Worm (Caenorhabditis elegans) whole organism, L2 larva: ENCODE measurements around the gene Y51H4A.5.

ENCODE experiments used
- C34F6.9 ChIP-seq: fragments of 150-350 bp; optimal IDR thresholded peaks from 2 replicates; lab custom pipeline; 2014; ENCODE audit warnings: missing biosample characterization, missing genetic modification characterization
- F13H6.1 ChIP-seq: sonication (generic microtip); optimal IDR thresholded peaks from 2 replicates; lab custom pipeline; 2016; ENCODE audit warnings: missing genetic modification characterization, missing compliant biosample characterization
- R02D3.7 ChIP-seq: fragments of 150-350 bp; optimal IDR thresholded peaks from 2 replicates; lab custom pipeline; 2014; ENCODE audit warnings: missing biosample characterization, missing genetic modification characterization
- Y55F3AM.14 ChIP-seq: fragments of 200-800 bp; sonication (Bioruptor generic); optimal IDR thresholded peaks from 2 replicates; lab custom pipeline; 2018; ENCODE audit warnings: mild to moderate bottlenecking, missing genetic modification characterization, missing compliant biosample characterization
- ZK546.5 ChIP-seq: sonication (generic microtip); optimal IDR thresholded peaks from 2 replicates; lab custom pipeline; 2017; ENCODE audit warnings: missing biosample characterization, missing genetic modification characterization
- alr-1 ChIP-seq: fragments of 150-350 bp; optimal IDR thresholded peaks from 2 replicates; lab custom pipeline; 2014; ENCODE audit warnings: missing biosample characterization, missing genetic modification characterization
- aly-2 ChIP-seq: fragments of 150-350 bp; optimal IDR thresholded peaks from 2 replicates; lab custom pipeline; 2014; ENCODE audit warnings: missing biosample characterization, missing genetic modification characterization
- ceh-16 ChIP-seq: fragments of 150-350 bp; optimal IDR thresholded peaks from 2 replicates; lab custom pipeline; 2014; ENCODE audit warnings: missing biosample characterization, missing genetic modification characterization
- ceh-82 ChIP-seq: fragments of 150-350 bp; optimal IDR thresholded peaks from 2 replicates; lab custom pipeline; 2014; ENCODE audit warnings: missing biosample characterization, missing genetic modification characterization
- crh-2 ChIP-seq: sonication (generic microtip); optimal IDR thresholded peaks from 2 replicates; lab custom pipeline; 2017; ENCODE audit warnings: missing biosample characterization, missing genetic modification characterization
- dmd-4 ChIP-seq: sonication (generic microtip); optimal IDR thresholded peaks from 2 replicates; lab custom pipeline; 2017; ENCODE audit warnings: missing biosample characterization, missing genetic modification characterization
- egl-27 ChIP-seq: sonication (generic microtip); optimal IDR thresholded peaks from 3 replicates; lab custom pipeline; 2017; ENCODE audit warnings: missing biosample characterization, missing genetic modification reagents, missing genetic modification characterization
- elt-3 ChIP-seq: sonication (generic microtip); optimal IDR thresholded peaks from 2 replicates; lab custom pipeline; 2017; ENCODE audit warnings: missing biosample characterization, missing genetic modification characterization
- fos-1 ChIP-seq: fragments of 150-350 bp; optimal IDR thresholded peaks from 2 replicates; lab custom pipeline; 2014; ENCODE audit warnings: missing biosample characterization, missing genetic modification characterization
- gmeb-1 ChIP-seq: fragments of 150-350 bp; optimal IDR thresholded peaks from 2 replicates; lab custom pipeline; 2014; ENCODE audit warnings: missing biosample characterization, missing genetic modification characterization
- lin-11 ChIP-seq: fragments of 150-350 bp; sonication (generic microtip); optimal IDR thresholded peaks from 2 replicates; lab custom pipeline; 2014; ENCODE audit warnings: missing biosample characterization, missing genetic modification characterization, inconsistent platforms, mixed read lengths
- lin-13 ChIP-seq: fragments of 150-350 bp; optimal IDR thresholded peaks from 2 replicates; lab custom pipeline; 2014; ENCODE audit warnings: missing biosample characterization, missing genetic modification reagents, missing genetic modification characterization
- lin-39 ChIP-seq: fragments of 150-350 bp; optimal IDR thresholded peaks from 2 replicates; lab custom pipeline; 2014; ENCODE audit warnings: missing biosample characterization, missing genetic modification reagents, missing genetic modification characterization
- lsy-2 ChIP-seq, 2 experiments: fragments of 150-350 bp in 1 of 2; sonication (generic microtip) in 1 of 2; optimal IDR thresholded peaks; 2 replicates each; lab custom pipeline; 2014 to 2017; ENCODE audit warnings: missing biosample characterization in 2 of 2, missing genetic modification characterization in 2 of 2
- mab-5 ChIP-seq: fragments of 150-350 bp; optimal IDR thresholded peaks from 2 replicates; lab custom pipeline; 2014; ENCODE audit warnings: missing biosample characterization, missing genetic modification characterization
- mbf-1 ChIP-seq: sonication (generic microtip); optimal IDR thresholded peaks from 2 replicates; lab custom pipeline; 2017; ENCODE audit warnings: missing biosample characterization, missing genetic modification characterization
- mdl-1 ChIP-seq, 2 experiments: fragments of 150-350 bp in 1 of 2; sonication (generic microtip) in 1 of 2; optimal IDR thresholded peaks; 2 replicates each; lab custom pipeline; 2017; ENCODE audit warnings: missing biosample characterization in 2 of 2, missing genetic modification characterization in 2 of 2
- nhr-10 ChIP-seq: sonication (generic microtip); optimal IDR thresholded peaks from 2 replicates; lab custom pipeline; 2017; ENCODE audit warnings: missing biosample characterization, missing genetic modification characterization
- nhr-12 ChIP-seq: fragments of 150-350 bp; optimal IDR thresholded peaks from 2 replicates; lab custom pipeline; 2014; ENCODE audit warnings: missing biosample characterization, missing genetic modification characterization
- nhr-129 ChIP-seq: fragments of 150-350 bp; optimal IDR thresholded peaks from 2 replicates; lab custom pipeline; 2014; ENCODE audit warnings: missing biosample characterization, missing genetic modification characterization
- nhr-21 ChIP-seq: fragments of 150-350 bp; optimal IDR thresholded peaks from 2 replicates; lab custom pipeline; 2014; ENCODE audit warnings: missing biosample characterization, missing genetic modification characterization
- nhr-77 ChIP-seq: fragments of 150-350 bp; optimal IDR thresholded peaks from 2 replicates; lab custom pipeline; 2014; ENCODE audit warnings: missing biosample characterization, missing genetic modification characterization
- peb-1 ChIP-seq: fragments of 150-350 bp; optimal IDR thresholded peaks from 2 replicates; lab custom pipeline; 2014; ENCODE audit warnings: missing biosample characterization, missing genetic modification characterization
- sem-4 ChIP-seq: fragments of 150-350 bp; optimal IDR thresholded peaks from 2 replicates; lab custom pipeline; 2014; ENCODE audit warnings: missing biosample characterization, missing genetic modification reagents, missing genetic modification characterization
- sma-3 ChIP-seq: sonication (generic microtip); optimal IDR thresholded peaks from 2 replicates; lab custom pipeline; 2016; ENCODE audit warnings: missing genetic modification reagents, missing genetic modification characterization, missing compliant biosample characterization
- sma-9 ChIP-seq, 2 experiments: fragments of 150-350 bp in 1 of 2; sonication (generic microtip) in 1 of 2; optimal IDR thresholded peaks; 2 replicates each; lab custom pipeline; 2014 to 2016; ENCODE audit warnings: missing genetic modification characterization in 2 of 2, mild to moderate bottlenecking in 1 of 2, missing biosample characterization in 1 of 2, missing compliant biosample characterization in 1 of 2, missing genetic modification reagents in 1 of 2, moderate library complexity in 1 of 2
- unc-39 ChIP-seq: fragments of 150-350 bp; optimal IDR thresholded peaks from 2 replicates; lab custom pipeline; 2014; ENCODE audit warnings: missing biosample characterization, missing genetic modification characterization
- unc-55 ChIP-seq: fragments of 150-350 bp; sonication (generic microtip); optimal IDR thresholded peaks from 3 replicates; lab custom pipeline; 2014; ENCODE audit warnings: missing biosample characterization, missing genetic modification reagents, missing genetic modification characterization
- unc-62 ChIP-seq: fragments of 150-350 bp; optimal IDR thresholded peaks from 2 replicates; lab custom pipeline; 2014; ENCODE audit warnings: missing biosample characterization, missing genetic modification reagents, missing genetic modification characterization
- zag-1 ChIP-seq: fragments of 150-350 bp; optimal IDR thresholded peaks from 2 replicates; lab custom pipeline; 2014; ENCODE audit warnings: missing biosample characterization, missing genetic modification characterization
- ztf-11 ChIP-seq: sonication (generic microtip); optimal IDR thresholded peaks from 2 replicates; lab custom pipeline; 2017; ENCODE audit warnings: missing biosample characterization, missing genetic modification characterization
- ztf-4 ChIP-seq: fragments of 150-350 bp; optimal IDR thresholded peaks from 2 replicates; lab custom pipeline; 2014; ENCODE audit warnings: missing biosample characterization, missing genetic modification characterization

The Y51H4A.5 gene

DNA sequence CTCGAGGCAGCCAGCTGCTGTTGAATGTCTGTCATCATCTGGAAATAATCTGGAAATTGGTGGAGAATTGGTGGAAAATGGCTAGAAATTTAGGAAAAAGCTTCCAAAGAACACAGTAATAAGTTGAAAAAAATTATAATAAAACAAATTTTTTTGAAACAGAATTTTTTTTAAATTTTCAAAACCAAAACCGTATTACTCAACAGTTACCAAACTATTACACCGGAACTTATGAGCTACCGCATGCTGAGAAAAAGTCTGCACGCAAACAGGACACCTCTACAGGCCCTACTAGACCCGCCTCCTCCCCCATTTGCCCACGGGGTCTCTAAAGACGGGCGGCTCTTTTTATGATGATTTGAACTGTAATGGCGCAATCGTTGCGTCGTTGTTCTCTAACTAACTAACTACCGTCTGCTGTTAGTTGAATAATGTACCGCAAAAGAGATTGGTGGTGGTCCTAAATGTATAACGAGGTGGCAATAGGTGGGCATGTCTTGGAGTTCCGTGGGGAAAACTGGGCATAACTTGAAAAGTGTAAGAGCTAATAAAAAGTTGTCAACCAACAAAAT is 20.2 kb downstream of the Y51H4A.5 start, which contains the start of gene zip-7:
Gene zip-7, minus strand, starts transcription at position 51 of the 572 bp plus-strand sequence.
- no peak for TF ChIP-seq unc-39 (tag; lab: Kevin White, UChicago)
- no peak for TF ChIP-seq sma-3
- TF ChIP-seq C34F6.9: no peak
- TF ChIP-seq mdl-1 (tag; optimal IDR thresholded peaks at IDR 0.05; lab: Kevin White, UChicago): no peak
- no peak for TF ChIP-seq ZK546.5 (tag; lab: Kevin White, UChicago)
- no peak for TF ChIP-seq Y55F3AM.14 (GFP tag; lab: Kevin White, UChicago)
- no peak for TF ChIP-seq fos-1 (tag; lab: Kevin White, UChicago)
- TF ChIP-seq sem-4 (tag; lab: Kevin White, UChicago): no peak
- no peak for TF ChIP-seq nhr-21 (tag; lab: Kevin White, UChicago)

- TF ChIP-seq mab-5 (tag; lab: Kevin White, UChicago) (no peak), zag-1 (no peak), sem-4 (tag; lab: Kevin White, UChicago) (no peak), nhr-77 (no peak), ceh-16 (tag; lab: Kevin White, UChicago) (no peak), nhr-10 (tag; lab: Kevin White, UChicago) (no peak), lin-13 (no peak), alr-1 (tag; lab: Kevin White, UChicago) (no peak), ceh-82 (tag; lab: Kevin White, UChicago) (no peak), sma-9 (GFP tag; optimal IDR thresholded peaks at IDR 0.05; lab: Kevin White, UChicago) (no peak), sma-9 (tag; optimal IDR thresholded peaks at IDR 0.05; lab: Kevin White, UChicago) (no peak), ztf-4 (tag; lab: Kevin White, UChicago) (no peak), nhr-129 (tag; lab: Kevin White, UChicago) (no peak), aly-2 (tag; lab: Kevin White, UChicago) (no peak), unc-55 (GFP tag; lab: Kevin White, UChicago) (no peak), R02D3.7 (tag; lab: Kevin White, UChicago) (no peak)
- TF ChIP-seq, all 48 proteins: peak for 0
Measured at ce11 chrIV:16503590-16504217, 22.2 kb downstream of the Y51H4A.5 start.

ce11 chrIV:16503049-16503448 is 22.9 kb downstream of the Y51H4A.5 start:
- TF ChIP-seq nhr-129 (tag; lab: Kevin White, UChicago) (no peak), unc-39 (tag; lab: Kevin White, UChicago) (no peak), ZK546.5 (tag; lab: Kevin White, UChicago) (no peak), sma-3 (no peak), mab-5 (tag; lab: Kevin White, UChicago) (no peak), peb-1 (tag; lab: Kevin White, UChicago) (no peak), R02D3.7 (tag; lab: Kevin White, UChicago) (no peak), elt-3 (tag; lab: Kevin White, UChicago) (no peak), sem-4 (tag; lab: Kevin White, UChicago) (no peak), lin-39 (tag; lab: Kevin White, UChicago) (no peak), ztf-11 (tag; lab: Kevin White, UChicago) (no peak), nhr-10 (tag; lab: Kevin White, UChicago) (no peak), C34F6.9 (no peak), dmd-4 (tag; lab: Kevin White, UChicago) (no peak)

- TF ChIP-seq ztf-4 (tag; lab: Kevin White, UChicago): no peak
- TF ChIP-seq aly-2 (tag; lab: Kevin White, UChicago): no peak
- no peak for TF ChIP-seq sma-9 (GFP tag; optimal IDR thresholded peaks at IDR 0.05; lab: Kevin White, UChicago)
- TF ChIP-seq sma-9 (tag; optimal IDR thresholded peaks at IDR 0.05; lab: Kevin White, UChicago): no peak
- TF ChIP-seq mbf-1 (tag; lab: Kevin White, UChicago): no peak
- TF ChIP-seq unc-62 (GFP tag; lab: Kevin White, UChicago): no peak
Measured at ce11 chrIV:16502387-16502786, 23.6 kb downstream of the Y51H4A.5 start.

ce11 chrIV:16501855-16502254 is 24.1 kb downstream of the Y51H4A.5 start:
- TF ChIP-seq fos-1 (tag; lab: Kevin White, UChicago) (peak; percentile 84), lin-11 (tag; lab: Kevin White, UChicago) (peak; percentile 53), ztf-4 (tag; lab: Kevin White, UChicago) (no peak), nhr-129 (tag; lab: Kevin White, UChicago) (peak; percentile 61), ZK546.5 (tag; lab: Kevin White, UChicago) (no peak), F13H6.1 (tag; lab: Kevin White, UChicago) (peak; percentile 57), lin-13 (peak; percentile 53), C34F6.9 (peak; percentile 75), zag-1 (no peak), mab-5 (tag; lab: Kevin White, UChicago) (peak; percentile 28), nhr-77 (no peak), nhr-12 (tag; lab: Kevin White, UChicago) (no peak), crh-2 (tag; lab: Kevin White, UChicago) (peak; percentile 29), egl-27 (tag; lab: Kevin White, UChicago) (peak; percentile 3), sma-9 (GFP tag; optimal IDR thresholded peaks at IDR 0.05; lab: Kevin White, UChicago) (peak; percentile 48), sma-9 (tag; optimal IDR thresholded peaks at IDR 0.05; lab: Kevin White, UChicago) (no peak), gmeb-1 (peak; percentile 46), lsy-2 (tag; optimal IDR thresholded peaks at IDR 0.05; lab: Kevin White, UChicago) (peak in 1 of 2 experiments; percentile 57), aly-2 (tag; lab: Kevin White, UChicago) (no peak), sem-4 (tag; lab: Kevin White, UChicago) (peak; percentile 66), unc-55 (GFP tag; lab: Kevin White, UChicago) (peak; percentile 73)
